Fruit fly (Drosophila melanogaster) S2 (cell line): Measurements from ENCODE around the gene CG8927.

Source experiments
- CG8478 ChIP-seq: fragments of >200 bp; optimal IDR thresholded peaks from 2 replicates; lab custom pipeline; 2018
- CTCF ChIP-seq, 2 experiments: fragments of >200 bp; optimal IDR thresholded peaks; 2 replicates each; lab custom pipeline; 2018

DNA sequence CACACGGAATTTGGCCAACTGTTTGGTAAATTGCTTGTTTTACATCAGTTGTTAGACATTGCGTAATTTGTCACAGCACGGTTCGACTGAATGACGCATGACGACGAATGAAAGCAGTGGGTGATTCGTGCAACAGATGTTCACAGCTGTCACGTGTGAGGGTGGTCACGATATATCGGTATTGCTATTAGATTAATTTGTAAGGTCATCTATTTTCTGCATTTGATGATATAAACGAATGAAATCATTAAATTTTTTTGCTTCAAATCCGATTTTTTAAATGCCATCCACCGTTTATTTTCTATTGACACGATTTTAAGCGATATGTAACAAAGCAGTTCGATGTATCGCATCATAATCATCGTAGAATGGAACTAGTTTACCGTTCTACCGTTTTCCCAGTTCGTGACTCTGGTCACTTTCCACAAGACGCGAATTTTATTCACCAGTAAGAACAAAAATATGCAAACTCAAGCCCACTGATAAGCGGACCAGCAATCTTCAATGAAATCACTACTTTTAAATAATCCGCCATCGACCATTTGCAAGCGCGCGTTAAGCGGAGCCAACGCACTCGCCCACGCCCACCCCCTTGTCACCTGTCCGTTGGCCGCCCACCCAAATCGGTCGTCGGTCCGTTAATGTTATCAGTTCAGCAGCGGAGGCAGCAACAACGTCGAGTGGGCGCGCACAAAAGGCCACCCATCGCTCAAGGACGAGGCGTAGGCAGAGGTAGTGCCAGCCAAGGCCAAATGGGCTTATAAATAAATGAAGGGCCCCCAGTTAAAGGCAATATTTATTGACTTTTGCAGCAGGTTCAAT is 34.0 kb upstream of the CG8927 start, which contains the start of the genes Mic26-27 and CG5916:
- TF ChIP-seq CTCF (optimal IDR thresholded peaks at IDR 0.05; lab: Kevin White, UChicago) (peak; percentile 0 to 16), CG8478 (lab: Kevin White, UChicago) (no peak)
